Worm (Caenorhabditis elegans): ENCODE data around the gene nlp-5.

nlp-5 gene

DNA sequence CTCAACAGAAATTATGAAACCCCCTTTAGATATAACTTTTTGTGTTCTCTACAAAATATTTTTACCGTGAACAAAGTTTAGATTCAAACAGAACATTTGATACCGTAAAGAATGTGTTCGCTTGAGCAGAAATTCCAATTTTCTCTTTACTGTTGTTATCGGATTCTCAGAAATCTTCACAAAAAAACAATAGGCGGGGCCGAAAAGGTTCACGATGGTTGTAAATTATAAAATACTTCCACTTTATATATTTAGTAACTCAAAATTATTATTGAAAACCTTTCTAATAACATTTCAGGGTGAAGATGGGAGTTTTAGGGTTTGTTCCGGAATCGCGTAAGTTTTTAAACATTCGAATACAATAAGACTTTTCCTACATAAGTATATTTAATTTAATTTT lies at the start of gene nlp-5:
Gene nlp-5, plus strand, starts transcription at position 301 of the 400 bp plus-strand sequence.
- TF ChIP-seq nhr-76 (tag; optimal IDR thresholded peaks at IDR 0.05), result no peak
- no peak for TF ChIP-seq blmp-1 (tag; optimal IDR thresholded peaks at IDR 0.05)
- TF ChIP-seq bed-3 (GFP tag; optimal IDR thresholded peaks at IDR 0.05), result no peak
- TF ChIP-seq snpc-4 (tag; optimal IDR thresholded peaks at IDR 0.05), result no peak
- TF ChIP-seq nhr-2 (tag; optimal IDR thresholded peaks at IDR 0.05), result no peak

DNA sequence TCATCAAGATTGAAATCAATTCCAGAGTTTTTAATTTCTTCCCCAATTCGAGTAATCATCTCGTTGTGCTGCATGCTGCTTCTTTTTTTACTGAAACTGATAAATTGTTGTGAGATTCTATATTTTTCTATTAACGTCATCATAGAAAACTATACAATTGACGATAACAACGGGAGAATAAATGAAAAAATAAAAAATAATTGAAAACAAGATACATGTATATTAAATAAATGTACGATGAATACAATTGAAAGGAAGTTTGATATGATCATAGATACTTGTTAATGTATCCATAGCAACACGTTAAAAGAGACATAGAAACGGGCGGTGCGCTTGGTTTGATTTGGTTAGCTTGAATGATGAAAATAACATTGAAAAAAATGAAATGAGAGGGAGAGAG lies 47.8 kb upstream of the nlp-5 start, which contains the start of gene T05C12.8:
Gene T05C12.8, minus strand, starts transcription at position 101 of the 400 bp plus-strand sequence.
- TF ChIP-seq elt-1 (tag; optimal IDR thresholded peaks at IDR 0.05; ENCODE audit: borderline replicate concordance, insufficient read depth), result no peak
- TF ChIP-seq unc-39 (tag; optimal IDR thresholded peaks at IDR 0.05), result no peak
- TF ChIP-seq sem-2 (GFP tag; optimal IDR thresholded peaks at IDR 0.05), result no peak
- peak; percentile 15 for TF ChIP-seq ces-1 (GFP tag; optimal IDR thresholded peaks at IDR 0.05)

DNA sequence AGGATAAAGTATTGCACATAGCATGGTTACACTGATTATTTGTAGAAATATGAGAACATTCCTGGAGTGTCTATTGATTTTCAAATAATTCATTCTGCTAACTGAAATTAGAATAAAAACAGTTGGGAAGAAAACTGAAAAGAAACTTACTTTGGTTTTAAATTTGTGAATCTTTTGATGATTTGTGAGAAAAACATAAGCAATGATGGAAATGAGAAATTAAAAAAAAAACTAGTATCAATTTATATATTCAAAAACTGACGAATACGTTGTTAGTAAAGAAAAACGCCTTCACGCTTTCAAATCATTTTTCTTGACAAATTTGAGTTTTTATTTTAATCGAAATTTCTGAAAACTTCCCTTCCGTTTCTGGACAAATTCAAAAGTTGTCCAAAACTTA lies 45.1 kb upstream of the nlp-5 start, which contains the start of gene T05C12.9:
Gene T05C12.9, minus strand, starts transcription at position 101 of the 400 bp plus-strand sequence.
- TF ChIP-seq lsy-2 (tag; optimal IDR thresholded peaks at IDR 0.05) (no peak), pha-4 (tag; optimal IDR thresholded peaks at IDR 0.05) (no peak), drap-1 (GFP tag; optimal IDR thresholded peaks at IDR 0.05) (no peak)

DNA sequence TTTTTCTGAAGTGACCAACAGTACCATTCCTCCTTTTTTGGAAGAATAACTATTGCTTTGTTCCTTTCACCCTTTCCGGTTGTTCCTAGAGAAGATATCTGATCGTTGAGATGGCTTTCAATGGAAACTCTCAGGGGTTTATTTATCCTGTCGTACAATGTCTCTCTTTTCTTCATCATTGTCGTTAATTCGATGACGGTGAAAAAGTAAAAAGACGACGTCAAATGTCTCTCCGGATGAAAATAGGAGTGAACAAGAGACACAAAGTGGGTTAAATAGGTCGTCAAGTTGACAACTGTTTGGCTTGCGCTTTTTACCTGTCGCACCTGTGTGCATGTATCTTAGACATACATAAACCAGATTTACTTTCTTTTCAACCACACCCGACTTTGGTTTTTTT lies 44.3 kb upstream of the nlp-5 start:
- TF ChIP-seq lsy-2 (tag; optimal IDR thresholded peaks at IDR 0.05) (no peak), drap-1 (GFP tag; optimal IDR thresholded peaks at IDR 0.05) (no peak), snpc-4 (tag; optimal IDR thresholded peaks at IDR 0.05) (no peak), M03D4.4 (tag; optimal IDR thresholded peaks at IDR 0.05) (no peak), unc-62 (GFP tag; optimal IDR thresholded peaks at IDR 0.05) (no peak), elt-3 (tag; optimal IDR thresholded peaks at IDR 0.05) (no peak), bed-3 (GFP tag; optimal IDR thresholded peaks at IDR 0.05) (no peak), ceh-43 (GFP tag; optimal IDR thresholded peaks at IDR 0.05) (no peak), ces-1 (GFP tag; optimal IDR thresholded peaks at IDR 0.05) (no peak), lin-13 (tag; optimal IDR thresholded peaks at IDR 0.05) (no peak), sptf-1 (tag; optimal IDR thresholded peaks at IDR 0.05) (no peak), hlh-1 (tag; optimal IDR thresholded peaks at IDR 0.05) (no peak)

DNA sequence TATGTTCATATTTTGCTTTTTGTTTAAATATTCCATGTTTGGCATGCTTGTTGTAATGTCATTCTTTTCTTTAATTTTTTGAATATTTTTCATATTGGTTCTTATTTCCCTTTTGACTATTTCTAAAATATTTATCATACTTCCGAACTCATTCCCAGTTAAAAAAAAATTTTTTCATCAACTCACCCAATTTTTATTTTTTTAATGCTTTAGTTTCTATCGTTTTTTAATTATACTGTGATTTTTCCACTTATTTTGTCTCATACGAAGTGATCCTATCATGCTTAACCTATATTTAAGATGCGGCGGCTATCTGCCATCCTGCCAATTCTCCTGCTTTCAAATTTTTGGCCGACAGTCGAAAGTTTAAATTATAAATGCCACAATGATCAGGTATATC lies 39.8 kb upstream of the nlp-5 start, which contains the start of gene qua-1:
Gene qua-1, plus strand, starts transcription at position 301 of the 400 bp plus-strand sequence.
- TF ChIP-seq zip-8 (tag; optimal IDR thresholded peaks at IDR 0.05) (no peak), ceh-83 (GFP tag; optimal IDR thresholded peaks at IDR 0.05) (no peak), bed-3 (GFP tag; optimal IDR thresholded peaks at IDR 0.05) (no peak), pha-4 (tag; optimal IDR thresholded peaks at IDR 0.05) (no peak), lsy-2 (tag; optimal IDR thresholded peaks at IDR 0.05) (no peak), mep-1 (tag; optimal IDR thresholded peaks at IDR 0.05) (no peak), unc-62 (GFP tag; optimal IDR thresholded peaks at IDR 0.05) (no peak), blmp-1 (tag; optimal IDR thresholded peaks at IDR 0.05) (no peak), hlh-1 (tag; optimal IDR thresholded peaks at IDR 0.05) (no peak), nhr-76 (tag; optimal IDR thresholded peaks at IDR 0.05) (no peak)

DNA sequence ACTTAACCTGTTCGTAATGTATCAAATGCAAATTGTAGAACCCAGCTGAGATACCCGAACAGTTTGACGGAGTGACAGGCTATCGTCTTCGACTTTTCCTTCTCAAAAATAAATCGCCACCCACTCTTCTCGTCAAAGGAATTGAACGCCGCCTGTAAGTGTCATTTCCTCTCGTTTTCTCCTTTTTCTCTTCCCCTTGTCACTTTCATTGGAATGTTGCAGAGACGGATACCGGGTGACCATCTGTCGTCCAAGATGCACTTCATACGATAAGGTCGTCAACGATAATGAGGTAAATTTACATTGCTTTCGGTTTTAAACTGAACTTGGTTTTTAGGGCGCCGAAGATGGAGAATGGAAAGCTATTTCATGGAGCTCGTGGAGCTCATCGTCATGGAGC lies 38.5 kb upstream of the nlp-5 start:
- TF ChIP-seq unc-62 (GFP tag; optimal IDR thresholded peaks at IDR 0.05) (peak; percentile 43), blmp-1 (tag; optimal IDR thresholded peaks at IDR 0.05) (peak; percentile 74), lin-13 (tag; optimal IDR thresholded peaks at IDR 0.05) (no peak)

DNA sequence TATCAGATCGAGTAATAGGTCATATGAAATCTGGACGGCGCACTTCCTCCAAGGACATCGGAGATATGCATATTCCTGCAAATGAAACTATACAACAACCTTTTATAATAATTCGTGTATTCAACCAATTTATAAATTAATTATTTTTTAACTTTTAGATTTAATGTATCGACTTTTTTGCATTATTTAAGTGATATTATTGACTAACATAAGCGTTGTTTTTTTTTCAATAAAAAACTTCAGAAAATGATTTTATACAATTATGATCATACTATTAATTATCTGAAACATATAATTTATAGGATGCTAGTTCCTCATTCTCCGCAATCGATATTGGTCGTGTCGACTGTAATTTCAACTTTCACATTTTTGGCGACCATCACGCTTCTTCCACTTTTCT lies 34.2 kb upstream of the nlp-5 start, which contains the start of gene col-76:
Gene col-76, plus strand, starts transcription at position 301 of the 400 bp plus-strand sequence.
- no peak for TF ChIP-seq nhr-28 (tag; optimal IDR thresholded peaks at IDR 0.05)
- TF ChIP-seq elt-1 (tag; optimal IDR thresholded peaks at IDR 0.05; ENCODE audit: borderline replicate concordance, insufficient read depth), result peak; percentile 8

DNA sequence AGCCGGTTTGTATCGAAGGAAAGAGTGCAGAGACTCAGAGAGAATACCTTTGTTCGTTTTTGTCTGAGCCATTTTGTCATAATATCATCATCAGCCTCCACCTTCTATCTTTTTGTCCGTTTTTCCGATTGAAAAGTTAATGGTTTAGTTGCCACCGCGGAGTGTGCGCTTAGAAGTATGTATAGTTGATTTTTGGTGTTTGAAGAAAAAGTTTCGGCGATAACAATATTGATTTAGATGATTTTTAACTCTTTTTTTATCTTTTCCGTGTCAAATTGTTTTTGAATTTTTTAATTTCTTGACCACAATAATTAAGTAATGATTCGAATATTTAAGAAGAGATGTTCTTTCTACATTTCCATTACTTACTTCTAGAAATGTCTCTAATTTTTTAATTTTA lies 32.6 kb upstream of the nlp-5 start:
- TF ChIP-seq ceh-43 (GFP tag; optimal IDR thresholded peaks at IDR 0.05) (no peak), elt-3 (tag; optimal IDR thresholded peaks at IDR 0.05) (no peak), bed-3 (GFP tag; optimal IDR thresholded peaks at IDR 0.05) (no peak), ces-1 (GFP tag; optimal IDR thresholded peaks at IDR 0.05) (no peak), sptf-1 (tag; optimal IDR thresholded peaks at IDR 0.05) (no peak), drap-1 (GFP tag; optimal IDR thresholded peaks at IDR 0.05) (no peak), nhr-2 (tag; optimal IDR thresholded peaks at IDR 0.05) (no peak), elt-1 (tag; optimal IDR thresholded peaks at IDR 0.05; ENCODE audit: borderline replicate concordance, insufficient read depth) (no peak), hlh-1 (tag; optimal IDR thresholded peaks at IDR 0.05) (no peak), sem-2 (GFP tag; optimal IDR thresholded peaks at IDR 0.05) (no peak), nhr-28 (tag; optimal IDR thresholded peaks at IDR 0.05) (no peak), flh-1 (GFP tag; optimal IDR thresholded peaks at IDR 0.05) (no peak), lin-32 (GFP tag; optimal IDR thresholded peaks at IDR 0.05) (no peak)

All from whole organism, mixed stage, embryonic.